Worm (Caenorhabditis elegans) whole organism, L4 larva: Measurements from ENCODE around the gene F36H5.17.

ENCODE experiments used
- F10B5.3 ChIP-seq: sonication (generic microtip); optimal IDR thresholded peaks from 2 replicates; lab custom pipeline; 2016; ENCODE audit warnings: mild to moderate bottlenecking, missing genetic modification characterization, missing compliant biosample characterization
- R02D3.7 ChIP-seq: fragments of 150-350 bp; sonication (generic microtip); optimal IDR thresholded peaks from 3 replicates; lab custom pipeline; 2014; ENCODE audit warnings: missing biosample characterization, missing genetic modification characterization
- ceh-82 ChIP-seq: sonication (generic microtip); optimal IDR thresholded peaks from 2 replicates; lab custom pipeline; 2017; ENCODE audit warnings: missing biosample characterization, missing genetic modification characterization
- daf-12 ChIP-seq: fragments of 150-350 bp; optimal IDR thresholded peaks from 2 replicates; lab custom pipeline; 2014; ENCODE audit warnings: missing biosample characterization, missing genetic modification reagents, missing genetic modification characterization
- daf-19 ChIP-seq: fragments of 200-800 bp; sonication (Bioruptor generic); conservative IDR thresholded peaks from 2 replicates; pipeline ENCODE4 v1.3.6; 2022; ENCODE audit warnings: missing genetic modification characterization, missing compliant biosample characterization
- lin-13 ChIP-seq: fragments of 150-350 bp; optimal IDR thresholded peaks from 2 replicates; lab custom pipeline; 2014; ENCODE audit warnings: missing biosample characterization, missing genetic modification reagents, missing genetic modification characterization
- nhr-6 ChIP-seq: fragments of 150-350 bp; optimal IDR thresholded peaks from 2 replicates; lab custom pipeline; 2014; ENCODE audit warnings: missing biosample characterization, missing genetic modification characterization
- nhr-76 ChIP-seq: fragments of 150-350 bp; optimal IDR thresholded peaks from 2 replicates; lab custom pipeline; 2014; ENCODE audit warnings: missing biosample characterization, missing genetic modification characterization
- nhr-77 ChIP-seq: fragments of 150-350 bp; optimal IDR thresholded peaks from 2 replicates; lab custom pipeline; 2014; ENCODE audit warnings: missing biosample characterization, missing genetic modification characterization
- saeg-2 ChIP-seq: fragments of 200-800 bp; sonication (Bioruptor generic); IDR thresholded peaks from 2 replicates; pipeline ENCODE4 v1.3.6; 2022; ENCODE audit warnings: missing genetic modification reagents, missing genetic modification characterization, missing compliant biosample characterization
- tag-97 ChIP-seq: fragments of 200-800 bp; sonication (Bioruptor generic); IDR thresholded peaks from 2 replicates; pipeline ENCODE4 v1.3.6; 2022; ENCODE audit warnings: missing genetic modification characterization, missing compliant biosample characterization
- tra-1 ChIP-seq: fragments of 200-800 bp; sonication (Bioruptor generic); IDR thresholded peaks from 2 replicates; pipeline ENCODE4 v1.3.6; 2022; ENCODE audit warnings: missing genetic modification reagents, missing genetic modification characterization, missing compliant biosample characterization

DNA sequence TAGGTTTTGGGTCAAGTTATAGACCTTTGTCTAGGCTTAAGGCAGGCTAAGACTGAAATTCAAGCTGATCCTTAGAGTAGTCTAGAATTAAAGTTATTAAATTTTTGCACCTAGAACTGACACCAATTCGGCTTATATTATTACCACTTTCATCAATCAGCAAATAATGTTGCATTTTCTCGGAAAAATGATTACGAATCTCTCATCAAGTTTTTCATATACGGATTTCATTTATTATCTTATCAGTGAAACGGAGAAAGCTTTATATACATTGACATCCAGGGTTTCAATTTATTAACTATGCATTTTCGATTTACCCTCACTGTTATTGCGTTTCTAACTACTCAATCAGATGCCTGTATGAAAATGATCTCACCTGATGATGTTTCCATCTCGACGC, 14.7 kb downstream of the F36H5.17 start, which contains the start of gene K07G6.1:
- TF ChIP-seq ceh-82 (tag; lab: Kevin White, UChicago), result no peak
- no peak for TF ChIP-seq nhr-6 (tag; lab: Kevin White, UChicago)
- TF ChIP-seq R02D3.7 (tag; lab: Kevin White, UChicago), result no peak
- no peak for TF ChIP-seq F10B5.3
- TF ChIP-seq tag-97 (GFP tag; lab: Robert Waterston, UW), result no peak
- no peak for TF ChIP-seq tra-1 (GFP tag; lab: Robert Waterston, UW)
- no peak for TF ChIP-seq saeg-2 (GFP tag; lab: Robert Waterston, UW)
- TF ChIP-seq daf-12, result no peak
- TF ChIP-seq nhr-77 (tag; lab: Kevin White, UChicago), result no peak
- TF ChIP-seq lin-13 (GFP tag; lab: Kevin White, UChicago), result no peak
- TF ChIP-seq nhr-76 (tag; lab: Kevin White, UChicago), result no peak
- no peak for TF ChIP-seq daf-19 (GFP tag; lab: Robert Waterston, UW)
